Worm (Caenorhabditis elegans): ENCODE results near the gene F56D6.9.

DNA sequence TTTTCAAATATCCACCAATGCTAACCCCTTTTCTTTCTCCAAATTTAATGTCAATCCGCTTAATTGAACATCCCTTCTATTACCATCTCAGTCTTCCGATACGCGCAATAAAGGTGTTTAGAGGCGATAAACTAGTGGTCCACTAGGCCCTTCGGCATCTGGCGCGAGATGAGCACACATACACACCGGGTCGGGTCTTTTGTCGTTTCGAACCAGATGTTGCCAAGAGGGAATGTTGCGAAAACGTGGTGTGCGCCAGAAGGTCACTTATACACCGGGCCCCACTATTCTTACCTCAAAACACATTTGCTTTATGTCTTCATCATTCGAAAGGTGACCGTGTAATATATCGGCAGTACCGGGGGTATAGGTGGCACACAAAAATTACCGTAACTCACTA, 48.1 kb upstream of the F56D6.9 start:
- TF ChIP-seq xnd-1 (tag; optimal IDR thresholded peaks at IDR 0.05): no peak
- TF ChIP-seq let-607 (tag; optimal IDR thresholded peaks at IDR 0.05): no peak
- no peak for TF ChIP-seq lag-1 (GFP tag; IDR thresholded peaks at IDR 0.05)
- no peak for TF ChIP-seq K12H6.12 (tag; optimal IDR thresholded peaks at IDR 0.05)
- TF ChIP-seq ztf-26 (tag; optimal IDR thresholded peaks at IDR 0.05): no peak
- TF ChIP-seq him-1 (tag; optimal IDR thresholded peaks at IDR 0.05): no peak
- TF ChIP-seq ccch-3 (GFP tag; optimal IDR thresholded peaks at IDR 0.05): no peak
- no peak for TF ChIP-seq Y53F4B.3 (GFP tag; IDR thresholded peaks at IDR 0.05)
- TF ChIP-seq nfya-1 (tag; optimal IDR thresholded peaks at IDR 0.05; ENCODE audit: borderline replicate concordance, insufficient read depth): no peak
- no peak for TF ChIP-seq T07F8.4 (tag; optimal IDR thresholded peaks at IDR 0.05)
- no peak for TF ChIP-seq attf-3 (GFP tag; conservative IDR thresholded peaks at IDR 0.05)
- no peak for TF ChIP-seq pha-4 (tag; optimal IDR thresholded peaks at IDR 0.05)
- TF ChIP-seq Y95B8A.8 (GFP tag; IDR thresholded peaks at IDR 0.05): no peak
- no peak for TF ChIP-seq let-526 (GFP tag; IDR thresholded peaks at IDR 0.05)

Measured in whole organism, young adult.